Fruit fly (Drosophila melanogaster): ENCODE measurements around the gene CG10616.

CG10616 gene

DNA sequence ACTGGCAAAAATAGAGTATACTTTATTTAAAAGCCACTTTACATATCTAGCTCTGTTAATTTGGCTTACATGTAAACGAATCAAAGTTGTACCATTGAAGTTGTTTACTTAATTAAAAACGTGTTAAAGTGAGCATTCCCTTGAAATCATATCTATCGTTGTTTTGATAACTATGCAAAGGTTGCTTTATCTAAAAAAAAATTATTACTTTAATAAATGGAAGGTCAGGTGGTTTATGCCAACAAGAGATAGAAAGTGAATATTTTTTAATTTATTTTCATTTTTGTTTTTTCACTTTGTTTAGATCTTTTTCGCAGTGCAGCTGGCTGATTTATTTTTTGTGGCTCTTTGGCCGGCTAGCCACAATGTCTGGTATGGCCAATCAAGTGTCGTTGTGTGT lies 11.4 kb downstream of the CG10616 start (continued):
- TF ChIP-seq CG9876 (GFP tag; optimal IDR thresholded peaks at IDR 0.05) (no peak), CG33213 (GFP tag; optimal IDR thresholded peaks at IDR 0.05) (peak; percentile 39), Ets97D (GFP tag; optimal IDR thresholded peaks at IDR 0.05) (peak; percentile 30), repo (GFP tag; optimal IDR thresholded peaks at IDR 0.05) (peak; percentile 17), crol (GFP tag; IDR thresholded peaks at IDR 0.05) (no peak), CG6791 (GFP tag; IDR thresholded peaks at IDR 0.05; ENCODE audit: partially characterized antibody) (no peak), ase (GFP tag; IDR thresholded peaks at IDR 0.05) (peak; percentile 72; the same call in 2 of the 3 replicates), Dbx (GFP tag; IDR thresholded peaks at IDR 0.05) (peak; percentile 57; the same call in 1 of the 3 replicates), Abd-B (GFP tag; optimal IDR thresholded peaks at IDR 0.05) (peak; percentile 56), kay (GFP tag; optimal IDR thresholded peaks at IDR 0.05) (no peak), CG1602 (GFP tag; optimal IDR thresholded peaks at IDR 0.05) (peak; percentile 56), D19B (GFP tag; optimal IDR thresholded peaks at IDR 0.05) (peak; percentile 16), fd3F (GFP tag; optimal IDR thresholded peaks at IDR 0.05) (peak; percentile 63), CG5245 (GFP tag; optimal IDR thresholded peaks at IDR 0.05) (peak; percentile 36), bab2 (GFP tag; optimal IDR thresholded peaks at IDR 0.05) (peak; percentile 65), HLH54F (GFP tag; optimal IDR thresholded peaks at IDR 0.05) (peak; percentile 53), CG4617 (GFP tag; optimal IDR thresholded peaks at IDR 0.05; ENCODE audit: borderline replicate concordance) (peak; percentile 23), zfh1 (GFP tag; IDR thresholded peaks at IDR 0.05) (peak; percentile 72; the same call in 2 of the 3 replicates), CG17186 (GFP tag; optimal IDR thresholded peaks at IDR 0.05) (no peak), CG32772 (GFP tag; IDR thresholded peaks at IDR 0.05) (peak; percentile 44; the same call in 1 of the 2 replicates), slbo (GFP tag; IDR thresholded peaks at IDR 0.05) (peak; percentile 68), btn (GFP tag; optimal IDR thresholded peaks at IDR 0.05) (peak; percentile 4), mld (GFP tag; IDR thresholded peaks at IDR 0.05; ENCODE audit: partially characterized antibody) (no peak), CG11504 (tag; optimal IDR thresholded peaks at IDR 0.05) (peak; percentile 91), CG6683 (GFP tag; optimal IDR thresholded peaks at IDR 0.05) (peak; percentile 19), NfI (GFP tag; optimal IDR thresholded peaks at IDR 0.05) (peak; percentile 63), Fer2 (tag; optimal IDR thresholded peaks at IDR 0.05) (peak; percentile 27), Mrtf (GFP tag; IDR thresholded peaks at IDR 0.05) (no peak; the same call in 2 of the 3 replicates), ssp (GFP tag; IDR thresholded peaks at IDR 0.05) (peak; percentile 47), NFAT (GFP tag; IDR thresholded peaks at IDR 0.05) (0 out of 2 replicates have a peak, but pooled peaks have one; percentile 2), wek (GFP tag; optimal IDR thresholded peaks at IDR 0.05) (no peak), Ets65A (GFP tag) (peak; percentile 89), Side (GFP tag; optimal IDR thresholded peaks at IDR 0.05) (peak; percentile 23), chinmo (GFP tag; IDR thresholded peaks at IDR 0.05; ENCODE audit: partially characterized antibody) (no peak), CG13123 (GFP tag; optimal IDR thresholded peaks at IDR 0.05) (peak; percentile 30), yki (optimal IDR thresholded peaks at IDR 0.05) (no peak), luna (GFP tag; optimal IDR thresholded peaks at IDR 0.05) (no peak), gsb (GFP tag; IDR thresholded peaks at IDR 0.05) (0 out of 2 replicates have a peak, but pooled peaks have one; percentile 20), Dll (GFP tag; IDR thresholded peaks at IDR 0.05; ENCODE audit: partially characterized antibody) (no peak), MESR4 (GFP tag; optimal IDR thresholded peaks at IDR 0.05) (no peak), CG10431 (GFP tag; optimal IDR thresholded peaks at IDR 0.05) (no peak), fd64A (GFP tag; optimal IDR thresholded peaks at IDR 0.05) (no peak), CG12942 (GFP tag; optimal IDR thresholded peaks at IDR 0.05) (peak; percentile 64), CG15514 (GFP tag; optimal IDR thresholded peaks at IDR 0.05) (peak; percentile 43), aop (GFP tag; IDR thresholded peaks at IDR 0.05) (no peak), sim (GFP tag; IDR thresholded peaks at IDR 0.05) (peak; percentile 32; the same call in 1 of the 2 replicates), CG3995 (GFP tag; optimal IDR thresholded peaks at IDR 0.05) (no peak), CG32532 (GFP tag; IDR thresholded peaks at IDR 0.05) (peak; percentile 59; the same call in 1 of the 2 replicates), chm (GFP tag; IDR thresholded peaks at IDR 0.05) (no peak), Elba2 (GFP tag; optimal IDR thresholded peaks at IDR 0.05) (no peak), CG4820 (GFP tag; optimal IDR thresholded peaks at IDR 0.05) (peak; percentile 67), NC2α (GFP tag; optimal IDR thresholded peaks at IDR 0.05) (peak; percentile 5)
